Fruit fly (Drosophila melanogaster) whole organism, embryonic: ENCODE results near the gene Vm26Ab.

Source experiments
- ATbp ChIP-seq: fragments of 200-800 bp; sonication (Bioruptor generic); optimal IDR thresholded peaks from 2 replicates; lab custom pipeline; 2017; ENCODE audit warnings: missing biosample characterization, mild to moderate bottlenecking, missing genetic modification characterization, missing genetic modification reagents
- CG10147 ChIP-seq: fragments of 200-800 bp; sonication (Bioruptor generic); optimal IDR thresholded peaks from 2 replicates; lab custom pipeline; 2019; ENCODE audit warnings: missing biosample characterization, mild to moderate bottlenecking, missing genetic modification characterization, moderate library complexity
- CG10321 ChIP-seq: fragments of 200-800 bp; sonication (Bioruptor generic); IDR thresholded peaks from 2 replicates; pipeline ENCODE4 v1.3.6; 2022; ENCODE audit warnings: missing biosample characterization, missing genetic modification characterization
- CG12659 ChIP-seq: fragments of 200-800 bp; sonication (Bioruptor generic); optimal IDR thresholded peaks from 3 replicates; lab custom pipeline; 2017; ENCODE audit warnings: mild to moderate bottlenecking, missing biosample characterization, missing genetic modification reagents, missing genetic modification characterization
- CG13123 ChIP-seq: fragments of 200-800 bp; sonication (Bioruptor generic); optimal IDR thresholded peaks from 2 replicates; lab custom pipeline; 2016; ENCODE audit warnings: missing biosample characterization, missing genetic modification characterization
- CG14014 ChIP-seq: fragments of 200-800 bp; sonication (Bioruptor generic); IDR thresholded peaks from 2 replicates; pipeline ENCODE4 v1.3.6; 2022; ENCODE audit warnings: missing biosample characterization, missing genetic modification characterization
- CG14441 ChIP-seq: fragments of 200-800 bp; sonication (Bioruptor generic); IDR thresholded peaks from 2 replicates; pipeline ENCODE4 v1.3.6; 2022; ENCODE audit warnings: missing biosample characterization, missing genetic modification characterization
- CG15011 ChIP-seq: fragments of 200-800 bp; sonication (Bioruptor generic); optimal IDR thresholded peaks from 3 replicates; lab custom pipeline; 2018; ENCODE audit warnings: missing biosample characterization, mild to moderate bottlenecking, missing genetic modification characterization
- CG15073 ChIP-seq: fragments of 200-800 bp; sonication (Bioruptor generic); optimal IDR thresholded peaks from 2 replicates; lab custom pipeline; 2016; ENCODE audit warnings: missing biosample characterization, missing genetic modification characterization
- CG15479 ChIP-seq: fragments of 200-800 bp; sonication (Bioruptor generic); optimal IDR thresholded peaks from 3 replicates; lab custom pipeline; 2019; ENCODE audit warnings: missing biosample characterization, mild to moderate bottlenecking, missing genetic modification characterization, moderate library complexity
- CG3065 ChIP-seq: fragments of 200-800 bp; sonication (Bioruptor generic); optimal IDR thresholded peaks from 2 replicates; lab custom pipeline; 2016; ENCODE audit warnings: missing biosample characterization, missing genetic modification characterization
- CG34224 ChIP-seq: fragments of 200-800 bp; sonication (Bioruptor generic); IDR thresholded peaks from 3 replicates; pipeline ENCODE4 v1.3.6; 2022; ENCODE audit warnings: missing biosample characterization, missing genetic modification characterization; ENCODE audit not compliant: partially characterized antibody
- CG3838 ChIP-seq: fragments of 200-800 bp; sonication (Bioruptor generic); optimal IDR thresholded peaks from 3 replicates; lab custom pipeline; 2016; ENCODE audit warnings: missing biosample characterization, missing genetic modification characterization
- CG3995 ChIP-seq: fragments of 200-800 bp; sonication (Bioruptor generic); optimal IDR thresholded peaks from 3 replicates; lab custom pipeline; 2016; ENCODE audit warnings: missing biosample characterization, missing genetic modification characterization
- CG42726 ChIP-seq: fragments of 200-800 bp; sonication (Bioruptor generic); IDR thresholded peaks from 2 replicates; pipeline ENCODE4 v1.3.6; 2022; ENCODE audit warnings: missing biosample characterization, missing genetic modification characterization; ENCODE audit not compliant: partially characterized antibody
- CG4730 ChIP-seq: fragments of 200-800 bp; sonication (Bioruptor generic); IDR thresholded peaks from 2 replicates; pipeline ENCODE4 v1.3.6; 2022; ENCODE audit warnings: missing biosample characterization, missing genetic modification characterization
- CG6272 ChIP-seq: fragments of 200-800 bp; sonication (Bioruptor generic); IDR thresholded peaks from 2 replicates; pipeline ENCODE4 v1.3.6; 2022; ENCODE audit warnings: missing biosample characterization, missing genetic modification characterization
- CG6791 ChIP-seq: fragments of 200-800 bp; sonication (Bioruptor generic); IDR thresholded peaks from 3 replicates; pipeline ENCODE4 v1.3.6; 2022; ENCODE audit warnings: missing biosample characterization, missing genetic modification characterization; ENCODE audit not compliant: partially characterized antibody
- CG9727 ChIP-seq: fragments of 200-800 bp; sonication (Bioruptor generic); optimal IDR thresholded peaks from 3 replicates; lab custom pipeline; 2017; ENCODE audit warnings: missing biosample characterization, mild to moderate bottlenecking, missing genetic modification characterization
- CHES-1-like ChIP-seq: fragments of 200-800 bp; sonication (Bioruptor generic); optimal IDR thresholded peaks from 2 replicates; lab custom pipeline; 2016; ENCODE audit warnings: missing biosample characterization, missing genetic modification characterization
- Dip3 ChIP-seq: fragments of 200-800 bp; sonication (Bioruptor generic); optimal IDR thresholded peaks from 3 replicates; lab custom pipeline; 2016; ENCODE audit warnings: missing biosample characterization, missing genetic modification characterization
- Dll ChIP-seq: fragments of 200-800 bp; sonication (Bioruptor generic); IDR thresholded peaks from 4 replicates; pipeline ENCODE4 v1.3.6; 2022; ENCODE audit warnings: missing biosample characterization, missing genetic modification characterization; ENCODE audit not compliant: partially characterized antibody
- Doc3 ChIP-seq: fragments of 200-800 bp; sonication (Bioruptor generic); IDR thresholded peaks from 3 replicates; pipeline ENCODE4 v1.3.6; 2022; ENCODE audit warnings: missing biosample characterization, missing genetic modification characterization; ENCODE audit not compliant: partially characterized antibody
- H15 ChIP-seq: fragments of 200-800 bp; sonication (Bioruptor generic); IDR thresholded peaks from 3 replicates; pipeline ENCODE4 v1.3.6; 2022; ENCODE audit warnings: missing biosample characterization, missing genetic modification characterization
- Hr78 ChIP-seq, 2 experiments: fragments of 200-800 bp in 1 of 2; fragments of >200 bp in 1 of 2; sonication (Bioruptor generic) in 1 of 2; optimal IDR thresholded peaks; 2 replicates each; lab custom pipeline; 2017 to 2019; ENCODE audit warnings: missing biosample characterization in 2 of 2, missing genetic modification characterization in 2 of 2, mild to moderate bottlenecking in 1 of 2, moderate library complexity in 1 of 2
- Kr ChIP-seq: fragments of 200-800 bp; sonication (Bioruptor generic); optimal IDR thresholded peaks from 2 replicates; lab custom pipeline; 2017; ENCODE audit warnings: missing biosample characterization, mild to moderate bottlenecking, missing genetic modification characterization
- Lhr ChIP-seq: fragments of 200-800 bp; sonication (Bioruptor generic); optimal IDR thresholded peaks from 3 replicates; lab custom pipeline; 2017; ENCODE audit warnings: mild to moderate bottlenecking, missing biosample characterization, missing genetic modification reagents, missing genetic modification characterization
- Med ChIP-seq: fragments of 200-800 bp; sonication (Bioruptor generic); peaks from one replicate; lab custom pipeline; 2016; ENCODE audit warnings: missing biosample characterization, missing genetic modification characterization, mild to moderate bottlenecking, inconsistent platforms, moderate library complexity
- Myb ChIP-seq: fragments of 200-800 bp; sonication (Bioruptor generic); optimal IDR thresholded peaks from 2 replicates; lab custom pipeline; 2016; ENCODE audit warnings: missing biosample characterization, missing genetic modification characterization
- Nf-YA ChIP-seq: fragments of 200-800 bp; sonication (Bioruptor generic); IDR thresholded peaks from 2 replicates; pipeline ENCODE4 v1.3.6; 2022; ENCODE audit warnings: missing biosample characterization, missing genetic modification characterization
- Six4 ChIP-seq: fragments of 200-800 bp; sonication (Bioruptor generic); optimal IDR thresholded peaks from 2 replicates; lab custom pipeline; 2016; ENCODE audit warnings: missing biosample characterization, missing genetic modification characterization
- Sry-δ ChIP-seq: fragments of 200-800 bp; sonication (Bioruptor generic); optimal IDR thresholded peaks from 2 replicates; lab custom pipeline; 2016; ENCODE audit warnings: missing biosample characterization, missing genetic modification characterization
- Vsx1 ChIP-seq: fragments of 200-800 bp; sonication (Bioruptor generic); optimal IDR thresholded peaks from 2 replicates; lab custom pipeline; 2017; ENCODE audit warnings: missing biosample characterization, mild to moderate bottlenecking, missing genetic modification characterization, missing genetic modification reagents
- ab ChIP-seq: fragments of 200-800 bp; sonication (Bioruptor generic); optimal IDR thresholded peaks from 2 replicates; lab custom pipeline; 2016; ENCODE audit warnings: missing biosample characterization, missing genetic modification characterization
- br ChIP-seq: fragments of >200 bp; optimal IDR thresholded peaks from 2 replicates; lab custom pipeline; 2017
- btn ChIP-seq: fragments of 200-800 bp; sonication (Bioruptor generic); optimal IDR thresholded peaks from 2 replicates; lab custom pipeline; 2016; ENCODE audit warnings: missing biosample characterization, missing genetic modification characterization
- chif ChIP-seq, 2 experiments: fragments of 200-800 bp; sonication (Bioruptor generic); optimal IDR thresholded peaks; 3 replicates each; lab custom pipeline; 2016; ENCODE audit warnings: missing biosample characterization in 2 of 2, missing genetic modification characterization in 2 of 2
- ci ChIP-seq: fragments of 200-800 bp; sonication (Bioruptor generic); IDR thresholded peaks from 3 replicates; pipeline ENCODE4 v1.3.6; 2022; ENCODE audit warnings: missing biosample characterization, missing genetic modification characterization
- corto ChIP-seq: fragments of 200-800 bp; sonication (Bioruptor generic); optimal IDR thresholded peaks from 2 replicates; lab custom pipeline; 2016; ENCODE audit warnings: missing biosample characterization, mild to moderate bottlenecking, missing genetic modification characterization, moderate library complexity
- dpn ChIP-seq, 2 experiments: fragments of 200-800 bp; sonication (Bioruptor generic); optimal IDR thresholded peaks; 3 replicates each; lab custom pipeline; 2016; ENCODE audit warnings: missing biosample characterization in 2 of 2, missing genetic modification characterization in 2 of 2
- gfzf ChIP-seq: fragments of 200-800 bp; sonication (Bioruptor generic); optimal IDR thresholded peaks from 2 replicates; lab custom pipeline; 2016; ENCODE audit warnings: missing biosample characterization, mild to moderate bottlenecking, missing genetic modification characterization, moderate library complexity
- ind ChIP-seq: fragments of 200-800 bp; sonication (Bioruptor generic); optimal IDR thresholded peaks from 3 replicates; lab custom pipeline; 2016; ENCODE audit warnings: missing biosample characterization, missing genetic modification characterization
- mam ChIP-seq: fragments of 200-800 bp; sonication (Bioruptor generic); optimal IDR thresholded peaks from 3 replicates; lab custom pipeline; 2016; ENCODE audit warnings: missing biosample characterization, missing genetic modification characterization
- pum ChIP-seq: fragments of 200-800 bp; sonication (Bioruptor generic); optimal IDR thresholded peaks from 2 replicates; lab custom pipeline; 2016; ENCODE audit warnings: missing biosample characterization, missing genetic modification characterization
- sc ChIP-seq, 3 experiments: fragments of >200 bp in 2 of 3; fragments of 200-800 bp in 1 of 3; sonication (Bioruptor generic) in 1 of 3; optimal IDR thresholded peaks; 2 replicates in 2 of 3; 3 replicates in 1 of 3; lab custom pipeline; 2017; ENCODE audit warnings: mild to moderate bottlenecking in 1 of 3, missing biosample characterization in 1 of 3, missing genetic modification characterization in 1 of 3, missing genetic modification reagents in 1 of 3
- ssp ChIP-seq: fragments of 200-800 bp; sonication (Bioruptor generic); IDR thresholded peaks from 2 replicates; pipeline ENCODE4 v1.3.6; 2022; ENCODE audit warnings: missing biosample characterization, missing genetic modification characterization
- stwl ChIP-seq: fragments of 200-800 bp; sonication (Bioruptor generic); optimal IDR thresholded peaks from 3 replicates; lab custom pipeline; 2018; ENCODE audit warnings: missing biosample characterization, mild to moderate bottlenecking, missing genetic modification characterization, moderate library complexity
- sug ChIP-seq: fragments of 200-800 bp; optimal IDR thresholded peaks from 2 replicates; lab custom pipeline; 2019; ENCODE audit warnings: missing biosample characterization, mild to moderate bottlenecking, missing genetic modification characterization, moderate library complexity

Gene Vm26Ab

dm6 chr2L:5948775-5949526, 7.9 kb upstream of the Vm26Ab start, which contains the start of gene CG9044 (continued):
- TF ChIP-seq CG15479 (GFP tag; lab: Kevin White, UChicago) (no peak), CG3065 (GFP tag; lab: Kevin White, UChicago) (no peak), CG6791 (GFP tag; lab: Robert Waterston, UW) (peak; percentile 88), Myb (GFP tag; lab: Kevin White, UChicago) (peak; percentile 59), Hr78 (GFP tag; optimal IDR thresholded peaks at IDR 0.05; lab: Kevin White, UChicago) (no peak), CG13123 (GFP tag; lab: Kevin White, UChicago) (peak; percentile 11), CG4730 (GFP tag; lab: Robert Waterston, UW) (no peak; the same call in 1 of the 2 replicates), gfzf (GFP tag; lab: Kevin White, UChicago) (peak; percentile 19), dpn (GFP tag; optimal IDR thresholded peaks at IDR 0.05; lab: Kevin White, UChicago) (peak; percentile 59 to 72), CG14441 (GFP tag; lab: Robert Waterston, UW) (0 out of 2 replicates have a peak, but pooled peaks have one; percentile 24), Sry-δ (GFP tag; lab: Kevin White, UChicago) (peak; percentile 96), CHES-1-like (peak; percentile 76), CG3995 (GFP tag; lab: Kevin White, UChicago) (peak; percentile 79), mam (GFP tag; lab: Kevin White, UChicago) (peak; percentile 76), sug (no peak), CG9727 (peak; percentile 60), Vsx1 (GFP tag; lab: Kevin White, UChicago) (no peak), CG34224 (GFP tag; lab: Robert Waterston, UW) (peak; percentile 83), pum (GFP tag; lab: Kevin White, UChicago) (peak; percentile 57), btn (GFP tag; lab: Kevin White, UChicago) (no peak), Dip3 (GFP tag; lab: Kevin White, UChicago) (peak; percentile 66), Kr (GFP tag; lab: Kevin White, UChicago) (no peak), Dll (peak; percentile 97), Nf-YA (GFP tag; lab: Robert Waterston, UW) (no peak), CG10147 (GFP tag; lab: Kevin White, UChicago) (no peak), br (no peak), CG42726 (GFP tag; lab: Robert Waterston, UW) (peak; percentile 77), ATbp (no peak), Med (peak; percentile 93), H15 (GFP tag; lab: Robert Waterston, UW) (no peak), CG12659 (peak; percentile 79), Doc3 (GFP tag; lab: Robert Waterston, UW) (peak; percentile 91), ab (GFP tag; lab: Kevin White, UChicago) (no peak), CG3838 (peak; percentile 44), CG15073 (GFP tag; lab: Kevin White, UChicago) (no peak), corto (GFP tag; lab: Kevin White, UChicago) (no peak), CG10321 (GFP tag; lab: Robert Waterston, UW) (no peak), ssp (peak; percentile 42), ci (0 out of 3 replicates have a peak, but pooled peaks have one; percentile 48), CG15011 (no peak), CG6272 (no peak; the same call in none of the 2 replicates), ind (GFP tag; lab: Kevin White, UChicago) (peak; percentile 66), CG14014 (GFP tag; lab: Robert Waterston, UW) (peak; percentile 16; the same call in 1 of the 2 replicates), stwl (peak; percentile 20), Lhr (GFP tag; lab: Kevin White, UChicago) (peak; percentile 46), sc (optimal IDR thresholded peaks at IDR 0.05; lab: Kevin White, UChicago) (no peak), sc (GFP tag; optimal IDR thresholded peaks at IDR 0.05; lab: Kevin White, UChicago) (peak; percentile 1), Six4 (GFP tag; lab: Kevin White, UChicago) (peak; percentile 7), chif (GFP tag; optimal IDR thresholded peaks at IDR 0.05; lab: Kevin White, UChicago) (peak; percentile 1 to 46)
